Fruit fly (Drosophila melanogaster): ENCODE data around the gene CG6310.

Gene CG6310

dm6 chr3L:11064689-11065088, 5.0 kb downstream of the CG6310 start, which contains the start of the genes CG32075, CG45101 and SuUR (continued):
- TF ChIP-seq Ets97D (GFP tag; optimal IDR thresholded peaks at IDR 0.05) (peak; percentile 85), maf-S (GFP tag; optimal IDR thresholded peaks at IDR 0.05) (peak; percentile 75), Tbp (GFP tag; optimal IDR thresholded peaks at IDR 0.05) (no peak), Dek (tag; optimal IDR thresholded peaks at IDR 0.05) (peak; percentile 78), CG8359 (GFP tag; optimal IDR thresholded peaks at IDR 0.05; ENCODE audit: borderline replicate concordance) (no peak), wor (GFP tag; IDR thresholded peaks at IDR 0.05) (peak; percentile 74), CG2129 (GFP tag; IDR thresholded peaks at IDR 0.05; ENCODE audit: partially characterized antibody) (no peak), CG7963 (GFP tag; IDR thresholded peaks at IDR 0.05; ENCODE audit: partially characterized antibody) (no peak; the same call in 2 of the 3 replicates), CG31365 (tag; optimal IDR thresholded peaks at IDR 0.05) (no peak), Neu2 (GFP tag; optimal IDR thresholded peaks at IDR 0.05; ENCODE audit: borderline replicate concordance) (no peak), Taf1 (GFP tag; IDR thresholded peaks at IDR 0.05) (peak; percentile 67), CG4730 (GFP tag; IDR thresholded peaks at IDR 0.05) (peak; percentile 81), CG33213 (GFP tag; optimal IDR thresholded peaks at IDR 0.05) (peak; percentile 91), ro (GFP tag; IDR thresholded peaks at IDR 0.05) (peak; percentile 76), Hr51 (GFP tag; optimal IDR thresholded peaks at IDR 0.05) (peak; percentile 83 to 93), pita (GFP tag; optimal IDR thresholded peaks at IDR 0.05) (no peak), Oli (tag; optimal IDR thresholded peaks at IDR 0.05) (peak; percentile 82), ind (GFP tag; optimal IDR thresholded peaks at IDR 0.05) (peak; percentile 89), CG30431 (GFP tag; optimal IDR thresholded peaks at IDR 0.05) (peak; percentile 81), CG10274 (GFP tag; optimal IDR thresholded peaks at IDR 0.05) (peak; percentile 37), CG16815 (GFP tag; optimal IDR thresholded peaks at IDR 0.05) (peak; percentile 80), D19A (tag; optimal IDR thresholded peaks at IDR 0.05) (peak; percentile 68), Dp (GFP tag; optimal IDR thresholded peaks at IDR 0.05) (peak; percentile 63), CG7271 (tag; optimal IDR thresholded peaks at IDR 0.05) (peak; percentile 58), Side (GFP tag; optimal IDR thresholded peaks at IDR 0.05) (peak; percentile 86), dimm (GFP tag; IDR thresholded peaks at IDR 0.05) (0 out of 2 replicates have a peak, but pooled peaks have one; percentile 7), Dfd (GFP tag; optimal IDR thresholded peaks at IDR 0.05) (no peak), Dbx (GFP tag; IDR thresholded peaks at IDR 0.05) (peak; percentile 91), NC2β (GFP tag; optimal IDR thresholded peaks at IDR 0.05) (peak; percentile 86), zfh1 (GFP tag; IDR thresholded peaks at IDR 0.05) (peak; percentile 92), br (optimal IDR thresholded peaks at IDR 0.05) (no peak), slp2 (GFP tag; optimal IDR thresholded peaks at IDR 0.05) (peak; percentile 85), toy (GFP tag; IDR thresholded peaks at IDR 0.05) (no peak), Scr (GFP tag; IDR thresholded peaks at IDR 0.05; ENCODE audit: partially characterized antibody) (no peak), Nf-YB (GFP tag; optimal IDR thresholded peaks at IDR 0.05) (peak; percentile 53), pzg (GFP tag; optimal IDR thresholded peaks at IDR 0.05) (peak; percentile 75), CG10462 (GFP tag; optimal IDR thresholded peaks at IDR 0.05) (peak; percentile 76), chm (GFP tag; IDR thresholded peaks at IDR 0.05) (peak; percentile 90), Stat92E (GFP tag; optimal IDR thresholded peaks at IDR 0.05) (peak in 1 of 3 experiments; percentile 76), hkb (optimal IDR thresholded peaks at IDR 0.05) (peak; percentile 71), hkb (GFP tag; IDR thresholded peaks at IDR 0.05) (peak; percentile 86), D (optimal IDR thresholded peaks at IDR 0.05) (no peak), D (GFP tag; optimal IDR thresholded peaks at IDR 0.05) (peak; percentile 26), ac (GFP tag; optimal IDR thresholded peaks at IDR 0.05) (peak; percentile 38), ERR (GFP tag; optimal IDR thresholded peaks at IDR 0.05) (no peak), p53 (GFP tag; optimal IDR thresholded peaks at IDR 0.05) (peak; percentile 71), Hmx (GFP tag; optimal IDR thresholded peaks at IDR 0.05) (peak; percentile 67), fd102C (GFP tag; optimal IDR thresholded peaks at IDR 0.05) (peak; percentile 36), CG14667 (GFP tag; IDR thresholded peaks at IDR 0.05) (peak; percentile 81), CG13775 (GFP tag; optimal IDR thresholded peaks at IDR 0.05) (peak; percentile 93), CG31224 (GFP tag; IDR thresholded peaks at IDR 0.05) (peak; percentile 74), hb (GFP tag; IDR thresholded peaks at IDR 0.05; ENCODE audit: partially characterized antibody) (no peak)
